Fruit fly (Drosophila melanogaster) whole organism, wandering third instar larva: ENCODE results near the gene Cpsf73.

Source experiments
- Abd-B ChIP-seq: fragments of >200 bp; optimal IDR thresholded peaks from 2 replicates; lab custom pipeline; 2017; ENCODE audit warnings: missing biosample characterization, missing genetic modification characterization
- CrebA ChIP-seq: fragments of 200-800 bp; sonication (Bioruptor generic); optimal IDR thresholded peaks from 2 replicates; lab custom pipeline; 2016; ENCODE audit warnings: missing biosample characterization, mild to moderate bottlenecking, missing genetic modification characterization, borderline replicate concordance
- Dfd ChIP-seq: fragments of >200 bp; optimal IDR thresholded peaks from 2 replicates; lab custom pipeline; 2017; ENCODE audit warnings: missing biosample characterization, missing genetic modification characterization
- Dif ChIP-seq: fragments of 200-275, 200-300 bp; sonication (Bioruptor generic); optimal IDR thresholded peaks from 2 replicates; lab custom pipeline; 2018; ENCODE audit warnings: missing biosample characterization, missing genetic modification characterization; ENCODE audit not compliant: partially characterized antibody
- GATAd ChIP-seq: sonication (Bioruptor generic); optimal IDR thresholded peaks from 2 replicates; lab custom pipeline; 2016; ENCODE audit warnings: missing biosample characterization, missing genetic modification characterization
- HLH106 ChIP-seq: fragments of 200-800 bp; optimal IDR thresholded peaks from 3 replicates; lab custom pipeline; 2019; ENCODE audit warnings: missing biosample characterization, mild to moderate bottlenecking, missing genetic modification characterization, moderate library complexity
- Hnf4 ChIP-seq: fragments of 200-800 bp; sonication (Bioruptor generic); optimal IDR thresholded peaks from 2 replicates; lab custom pipeline; 2016; ENCODE audit warnings: missing biosample characterization, mild to moderate bottlenecking, missing genetic modification characterization
- Hr78 ChIP-seq: fragments of >200 bp; optimal IDR thresholded peaks from 2 replicates; lab custom pipeline; 2017; ENCODE audit warnings: missing biosample characterization, missing genetic modification characterization
- Hr83 ChIP-seq: fragments of 200-300 bp; sonication (Bioruptor generic); optimal IDR thresholded peaks from 2 replicates; lab custom pipeline; 2016; ENCODE audit warnings: missing biosample characterization, mild to moderate bottlenecking, missing genetic modification characterization, moderate library complexity; ENCODE audit not compliant: poor library complexity, severe bottlenecking
- Jra ChIP-seq: sonication (Bioruptor generic); optimal IDR thresholded peaks from 2 replicates; lab custom pipeline; 2016; ENCODE audit warnings: missing biosample characterization, missing genetic modification characterization
- Myc ChIP-seq: fragments of >200 bp; optimal IDR thresholded peaks from 2 replicates; lab custom pipeline; 2017
- OdsH ChIP-seq: fragments of 200-800 bp; sonication (Bioruptor generic); optimal IDR thresholded peaks from 2 replicates; lab custom pipeline; 2016; ENCODE audit warnings: missing biosample characterization, mild to moderate bottlenecking, missing genetic modification characterization
- Rel ChIP-seq, 2 experiments: fragments of 200-800 bp; sonication (Bioruptor generic) in 1 of 2; optimal IDR thresholded peaks; 2 replicates in 1 of 2; 3 replicates in 1 of 2; lab custom pipeline; 2016 to 2019; ENCODE audit warnings: mild to moderate bottlenecking in 2 of 2, missing biosample characterization in 2 of 2, missing genetic modification characterization in 2 of 2, moderate library complexity in 1 of 2
- Sp1 ChIP-seq: fragments of 200-800 bp; sonication (Bioruptor generic); optimal IDR thresholded peaks from 3 replicates; lab custom pipeline; 2019; ENCODE audit warnings: missing biosample characterization, mild to moderate bottlenecking, missing genetic modification characterization, moderate library complexity
- br ChIP-seq: fragments of 200-800 bp; sonication (Bioruptor generic); optimal IDR thresholded peaks from 2 replicates; lab custom pipeline; 2016; ENCODE audit warnings: missing biosample characterization, missing genetic modification characterization
- dsf ChIP-seq: sonication (Bioruptor generic); optimal IDR thresholded peaks from 2 replicates; lab custom pipeline; 2016; ENCODE audit warnings: missing biosample characterization, missing genetic modification characterization, borderline replicate concordance
- ey ChIP-seq: fragments of 200-800 bp; sonication (Bioruptor generic); optimal IDR thresholded peaks from 2 replicates; lab custom pipeline; 2016; ENCODE audit warnings: missing biosample characterization, missing genetic modification characterization
- foxo ChIP-seq, 2 experiments: fragments of 200-800 bp; sonication (Bioruptor generic); optimal IDR thresholded peaks; 2 replicates in 1 of 2; 3 replicates in 1 of 2; lab custom pipeline; 2016 to 2017; ENCODE audit warnings: missing biosample characterization in 2 of 2, missing genetic modification characterization in 2 of 2
- fru ChIP-seq: fragments of 200-800 bp; sonication (Bioruptor generic); optimal IDR thresholded peaks from 3 replicates; lab custom pipeline; 2016; ENCODE audit warnings: missing biosample characterization, mild to moderate bottlenecking, missing genetic modification characterization
- jim ChIP-seq: fragments of 175-275, 200-325 bp; sonication (Bioruptor generic); optimal IDR thresholded peaks from 2 replicates; lab custom pipeline; 2016; ENCODE audit warnings: missing biosample characterization, mild to moderate bottlenecking, missing genetic modification characterization
- lola ChIP-seq: fragments of >200 bp; optimal IDR thresholded peaks from 2 replicates; lab custom pipeline; 2017; ENCODE audit warnings: missing biosample characterization, missing genetic modification characterization
- pan ChIP-seq: fragments of >200 bp; optimal IDR thresholded peaks from 2 replicates; lab custom pipeline; 2017
- rgr ChIP-seq: fragments of 200-800 bp; sonication (Bioruptor generic); optimal IDR thresholded peaks from 3 replicates; lab custom pipeline; 2016; ENCODE audit warnings: missing biosample characterization, mild to moderate bottlenecking, missing genetic modification characterization
- sv ChIP-seq: fragments of 200-800 bp; sonication (Bioruptor generic); optimal IDR thresholded peaks from 3 replicates; lab custom pipeline; 2016; ENCODE audit warnings: missing biosample characterization, missing genetic modification characterization
- tai ChIP-seq: sonication (Bioruptor generic); optimal IDR thresholded peaks from 2 replicates; lab custom pipeline; 2016; ENCODE audit warnings: missing biosample characterization, missing genetic modification characterization
- usp ChIP-seq: fragments of >200 bp; optimal IDR thresholded peaks from 2 replicates; lab custom pipeline; 2017; ENCODE audit warnings: missing biosample characterization, missing genetic modification characterization
- woc ChIP-seq: sonication (Bioruptor generic); optimal IDR thresholded peaks from 2 replicates; lab custom pipeline; 2016; ENCODE audit warnings: missing biosample characterization, mild to moderate bottlenecking, missing genetic modification characterization

Gene Cpsf73

DNA sequence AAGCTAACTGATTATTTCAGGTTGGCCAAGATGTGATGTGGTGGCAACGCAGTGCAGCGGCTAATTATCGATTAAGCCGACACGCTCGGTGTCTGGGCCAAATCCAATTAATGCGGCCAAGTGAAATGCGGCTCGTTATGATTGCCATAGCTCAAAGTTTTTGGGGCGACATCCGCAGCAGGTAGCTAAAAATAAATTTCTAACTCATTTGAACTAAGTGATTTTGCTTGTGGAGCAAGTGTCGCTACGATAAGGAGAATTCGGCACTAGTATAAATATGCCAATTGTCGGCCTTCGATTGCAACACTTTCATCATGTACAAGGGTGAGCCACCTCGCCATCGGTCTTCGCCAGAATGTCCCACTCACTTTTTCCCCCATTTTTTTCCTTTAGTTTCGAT is 31.6 kb upstream of the Cpsf73 start, which contains the start of gene CG34282:
Gene CG34282 (plus strand): TSS at position 301 of the 400 bp plus-strand sequence.
- TF ChIP-seq Hr78 (GFP tag; lab: Kevin White, UChicago) (no peak), woc (no peak), foxo (GFP tag; optimal IDR thresholded peaks at IDR 0.05; lab: Kevin White, UChicago) (no peak), br (GFP tag; lab: Kevin White, UChicago) (no peak), HLH106 (tag; lab: Kevin White, UChicago) (no peak), Abd-B (GFP tag; lab: Kevin White, UChicago) (no peak), usp (GFP tag; lab: Kevin White, UChicago) (no peak), fru (GFP tag; lab: Kevin White, UChicago) (no peak), Hnf4 (GFP tag; lab: Kevin White, UChicago) (no peak), Sp1 (GFP tag; lab: Kevin White, UChicago) (no peak), GATAd (GFP tag; lab: Kevin White, UChicago) (no peak)

DNA sequence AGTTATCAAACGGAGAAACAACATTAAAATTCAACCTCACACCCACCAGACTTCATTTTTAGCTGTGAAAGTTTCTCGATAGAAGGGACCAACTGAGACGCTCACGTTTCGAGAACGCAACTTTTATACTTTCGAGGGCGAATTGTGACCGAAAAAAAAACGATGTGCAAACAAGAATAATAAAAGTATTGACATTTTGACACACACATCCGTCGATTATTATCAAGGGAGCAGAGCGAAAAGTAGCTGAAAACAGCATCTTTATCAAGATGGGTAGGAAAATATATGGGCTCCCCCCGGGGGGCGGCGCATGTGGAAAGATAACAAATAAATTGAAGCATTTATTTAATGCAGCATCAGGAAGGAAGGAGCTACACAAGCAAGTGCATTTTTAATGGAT is 30.3 kb upstream of the Cpsf73 start, which contains the start of gene CG14300:
Gene CG14300 (minus strand): TSS at position 101 of the 400 bp plus-strand sequence.
- TF ChIP-seq Dif: no peak
- no peak for TF ChIP-seq Dfd
- no peak for TF ChIP-seq Rel (GFP tag; optimal IDR thresholded peaks at IDR 0.05; lab: Kevin White, UChicago)
- TF ChIP-seq Rel (tag; optimal IDR thresholded peaks at IDR 0.05; lab: Kevin White, UChicago): no peak

DNA sequence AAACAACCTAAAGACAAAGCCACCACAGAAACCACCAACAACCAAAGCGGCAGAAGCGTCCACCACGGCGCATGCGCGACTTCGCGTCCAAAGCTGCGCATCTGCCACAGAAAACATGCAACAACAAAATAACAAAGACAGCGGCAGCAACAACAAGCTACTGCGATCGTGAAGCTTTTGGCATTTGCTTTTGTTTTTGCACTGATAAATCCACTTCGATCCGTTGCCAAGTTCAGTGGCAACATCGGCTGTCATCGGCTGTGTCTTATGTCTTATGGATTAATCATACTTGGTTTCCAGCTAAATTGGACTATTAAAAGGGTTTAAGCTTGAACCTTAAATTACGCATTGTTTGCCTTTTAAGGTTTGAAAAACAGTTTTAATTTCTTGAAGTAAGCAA is 29.3 kb upstream of the Cpsf73 start, which contains the start of gene Muc91C:
Gene Muc91C (minus strand): TSS at position 101 of the 400 bp plus-strand sequence.
- TF ChIP-seq Abd-B (GFP tag; lab: Kevin White, UChicago) (no peak), Jra (GFP tag; lab: Kevin White, UChicago) (no peak), fru (GFP tag; lab: Kevin White, UChicago) (no peak)

DNA sequence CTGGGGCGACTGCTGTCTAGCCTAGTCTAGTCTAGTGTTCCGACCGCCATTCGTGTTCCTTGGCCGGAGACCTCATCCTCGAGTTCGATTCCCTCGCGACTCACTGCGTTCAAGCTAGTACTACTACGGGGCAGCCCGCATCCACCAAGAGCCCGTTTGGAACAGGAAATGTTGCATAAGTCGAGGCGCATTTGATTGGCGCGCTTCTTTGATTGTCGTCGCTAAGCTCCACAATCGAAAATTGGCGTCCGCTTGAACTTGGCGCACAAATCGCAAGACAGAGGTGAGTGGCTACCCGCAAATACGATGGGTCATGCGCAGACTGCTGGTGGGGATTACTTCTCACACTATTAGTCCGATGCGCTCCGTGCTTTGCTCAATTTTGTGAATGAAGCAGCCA is 17.7 kb upstream of the Cpsf73 start:
- no peak for TF ChIP-seq rgr
- no peak for TF ChIP-seq jim (GFP tag; lab: Kevin White, UChicago)
- no peak for TF ChIP-seq tai (GFP tag; lab: Kevin White, UChicago)
- no peak for TF ChIP-seq Hr78 (GFP tag; lab: Kevin White, UChicago)
- TF ChIP-seq Hr83 (GFP tag; lab: Kevin White, UChicago): no peak
- TF ChIP-seq ey (GFP tag; lab: Kevin White, UChicago): no peak
- no peak for TF ChIP-seq Sp1 (GFP tag; lab: Kevin White, UChicago)

DNA sequence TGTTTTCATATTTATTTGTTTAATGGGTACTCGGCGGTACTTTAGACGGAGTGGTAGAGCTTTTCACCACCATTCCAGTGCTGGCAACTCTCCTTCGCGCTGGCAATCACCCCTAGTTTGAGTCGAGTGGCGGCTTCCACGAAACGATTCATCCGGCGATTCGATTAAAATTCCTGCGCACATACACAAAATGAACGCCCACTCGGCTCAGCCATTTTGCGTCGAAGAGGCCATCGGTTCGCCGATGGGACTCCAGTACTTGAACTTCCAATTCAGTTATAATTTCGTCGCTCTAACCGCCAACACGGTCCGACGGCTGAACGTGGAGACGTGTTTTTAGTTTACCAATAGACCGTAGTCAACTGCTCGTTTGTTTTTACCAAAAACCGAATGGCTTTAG is 17.0 kb upstream of the Cpsf73 start, which contains the start of the genes CG46318 and ChT:
Gene CG46318 (plus strand): TSS at position 273 of the 400 bp plus-strand sequence.
Gene ChT (plus strand): TSS at position 273 of the 400 bp plus-strand sequence.
- TF ChIP-seq CrebA (GFP tag; lab: Kevin White, UChicago) (no peak), foxo (GFP tag; optimal IDR thresholded peaks at IDR 0.05; lab: Kevin White, UChicago) (no peak), lola (GFP tag; lab: Kevin White, UChicago) (no peak), Sp1 (GFP tag; lab: Kevin White, UChicago) (no peak), Myc (lab: Kevin White, UChicago) (no peak), Hr78 (GFP tag; lab: Kevin White, UChicago) (no peak), ey (GFP tag; lab: Kevin White, UChicago) (no peak), Hnf4 (GFP tag; lab: Kevin White, UChicago) (no peak), Jra (GFP tag; lab: Kevin White, UChicago) (no peak), fru (GFP tag; lab: Kevin White, UChicago) (no peak), pan (lab: Kevin White, UChicago) (no peak)

DNA sequence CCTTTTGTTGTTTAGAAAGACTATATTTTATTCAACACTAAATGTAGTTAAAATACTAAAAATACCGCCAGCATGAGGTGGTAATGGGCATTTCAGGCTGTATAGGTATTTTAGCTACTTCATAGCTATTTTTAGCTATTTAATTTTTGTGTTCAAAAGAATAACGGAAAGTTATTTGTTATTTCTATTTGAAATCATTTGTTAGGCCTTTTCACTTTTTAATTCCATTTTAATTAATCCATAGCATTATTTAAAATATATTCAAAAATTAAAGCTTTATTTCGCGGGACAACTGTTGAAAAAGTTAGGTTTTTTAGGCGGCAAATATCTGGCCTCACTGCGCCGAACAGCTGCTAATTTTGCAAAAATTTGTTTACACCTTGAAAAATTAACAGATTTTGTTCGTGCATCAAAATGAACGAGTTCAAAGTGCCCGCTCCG is 14.2 kb upstream of the Cpsf73 start, which contains the start of the genes dind and CG7706:
Gene dind (minus strand): TSS at position 40 of the 441 bp plus-strand sequence.
Gene CG7706 (plus strand): TSS at position 319 of the 441 bp plus-strand sequence.
- TF ChIP-seq sv (GFP tag; lab: Kevin White, UChicago): no peak
- TF ChIP-seq tai (GFP tag; lab: Kevin White, UChicago): no peak
- TF ChIP-seq lola (GFP tag; lab: Kevin White, UChicago): no peak
- TF ChIP-seq Jra (GFP tag; lab: Kevin White, UChicago): no peak
- no peak for TF ChIP-seq OdsH (GFP tag; lab: Kevin White, UChicago)
- no peak for TF ChIP-seq foxo (GFP tag; optimal IDR thresholded peaks at IDR 0.05; lab: Kevin White, UChicago)
- TF ChIP-seq dsf (GFP tag; lab: Kevin White, UChicago): no peak
- peak; percentile 80 for TF ChIP-seq Myc (lab: Kevin White, UChicago)
- TF ChIP-seq Hr78 (GFP tag; lab: Kevin White, UChicago): no peak
